Fruit fly (Drosophila melanogaster) whole organism, adult: Measurements from ENCODE around the gene Cyp313a3.
A peak's percentile ranks its signal among the peaks of the same experiment; 100 is the strongest.

Experiments
- CG11617 ChIP-seq: fragments of 200-800 bp; sonication (Bioruptor generic); optimal IDR thresholded peaks from 2 replicates; lab custom pipeline; 2017; ENCODE audit warnings: mild to moderate bottlenecking, missing biosample characterization, missing genetic modification reagents, missing genetic modification characterization
- CG12768 ChIP-seq: fragments of 200-800 bp; sonication (Bioruptor generic); optimal IDR thresholded peaks from 2 replicates; lab custom pipeline; 2017; ENCODE audit warnings: missing biosample characterization, missing genetic modification characterization, mild to moderate bottlenecking, moderate library complexity, missing genetic modification reagents
- CG14711 ChIP-seq: fragments of 200-800 bp; sonication (Bioruptor generic); optimal IDR thresholded peaks from 2 replicates; lab custom pipeline; 2018; ENCODE audit warnings: missing biosample characterization, mild to moderate bottlenecking, missing genetic modification characterization, moderate library complexity
- CG1620 ChIP-seq: fragments of 200-800 bp; sonication (Bioruptor generic); optimal IDR thresholded peaks from 2 replicates; lab custom pipeline; 2016; ENCODE audit warnings: missing biosample characterization, missing genetic modification characterization
- CG33017 ChIP-seq: fragments of 200-800 bp; sonication (Bioruptor generic); optimal IDR thresholded peaks from 2 replicates; lab custom pipeline; 2018; ENCODE audit warnings: missing biosample characterization, mild to moderate bottlenecking, missing genetic modification characterization, moderate library complexity
- CG5204 ChIP-seq: fragments of 200-800 bp; sonication (Bioruptor generic); optimal IDR thresholded peaks from 2 replicates; lab custom pipeline; 2016; ENCODE audit warnings: missing biosample characterization, missing genetic modification characterization
- CG7045 ChIP-seq: fragments of 200-800 bp; sonication (Bioruptor generic); optimal IDR thresholded peaks from 2 replicates; lab custom pipeline; 2017; ENCODE audit warnings: missing biosample characterization, mild to moderate bottlenecking, missing genetic modification characterization
- CG7101 ChIP-seq: fragments of 200-800 bp; sonication (Bioruptor generic); optimal IDR thresholded peaks from 2 replicates; lab custom pipeline; 2018; ENCODE audit warnings: missing biosample characterization, mild to moderate bottlenecking, missing genetic modification characterization, moderate library complexity
- Clk ChIP-seq: fragments of 200-800 bp; sonication (Bioruptor generic); optimal IDR thresholded peaks from 2 replicates; lab custom pipeline; 2017; ENCODE audit warnings: missing biosample characterization, missing genetic modification characterization
- Crg-1 ChIP-seq: fragments of 200-800 bp; sonication (Bioruptor generic); optimal IDR thresholded peaks from 2 replicates; lab custom pipeline; 2016; ENCODE audit warnings: missing biosample characterization, missing genetic modification characterization
- Hr96 ChIP-seq: fragments of 200-800 bp; sonication (Bioruptor generic); optimal IDR thresholded peaks from 2 replicates; lab custom pipeline; 2016; ENCODE audit warnings: missing biosample characterization, missing genetic modification characterization
- Mnt ChIP-seq: fragments of 200-800 bp; sonication (Bioruptor generic); optimal IDR thresholded peaks from 2 replicates; lab custom pipeline; 2016; ENCODE audit warnings: missing biosample characterization, mild to moderate bottlenecking, missing genetic modification characterization
- bab1 ChIP-seq: fragments of 200-800 bp; sonication (Bioruptor generic); optimal IDR thresholded peaks from 3 replicates; lab custom pipeline; 2019; ENCODE audit warnings: missing biosample characterization, mild to moderate bottlenecking, missing genetic modification characterization, moderate library complexity
- cic ChIP-seq: fragments of 200-800 bp; sonication (Bioruptor generic); optimal IDR thresholded peaks from 2 replicates; lab custom pipeline; 2017; ENCODE audit warnings: missing biosample characterization, mild to moderate bottlenecking, missing genetic modification characterization, moderate library complexity
- cnc ChIP-seq, 2 experiments: fragments of >200 bp; optimal IDR thresholded peaks; 2 replicates each; lab custom pipeline; 2017
- kay ChIP-seq: fragments of 200-800 bp; sonication (Bioruptor generic); peaks from one replicate; lab custom pipeline; 2016; ENCODE audit warnings: missing biosample characterization, missing genetic modification characterization, borderline replicate concordance
- ovo ChIP-seq: fragments of 200-800 bp; sonication (Bioruptor generic); optimal IDR thresholded peaks from 2 replicates; lab custom pipeline; 2016; ENCODE audit warnings: missing biosample characterization, missing genetic modification characterization
- pad ChIP-seq: fragments of 200-800 bp; sonication (Bioruptor generic); optimal IDR thresholded peaks from 3 replicates; lab custom pipeline; 2017; ENCODE audit warnings: missing biosample characterization, missing genetic modification characterization, mild to moderate bottlenecking, moderate library complexity, missing genetic modification reagents
- tj ChIP-seq: fragments of 200-800 bp; sonication (Bioruptor generic); optimal IDR thresholded peaks from 3 replicates; lab custom pipeline; 2017; ENCODE audit warnings: missing biosample characterization, mild to moderate bottlenecking, missing genetic modification characterization, moderate library complexity
- toe ChIP-seq: fragments of 200-800 bp; sonication (Bioruptor generic); optimal IDR thresholded peaks from 2 replicates; lab custom pipeline; 2016; ENCODE audit warnings: missing biosample characterization, missing genetic modification characterization

Cyp313a3 gene

dm6 chr3R:12239166-12239565 is at the start of gene Cyp313a3:
Cyp313a3 (minus strand) TSS chr3R:12239266.
- TF ChIP-seq CG12768 (GFP tag; lab: Kevin White, UChicago) (no peak), toe (GFP tag; lab: Kevin White, UChicago) (no peak), kay (GFP tag; lab: Kevin White, UChicago) (no peak), Mnt (GFP tag; lab: Kevin White, UChicago) (no peak), CG7045 (GFP tag; lab: Kevin White, UChicago) (no peak), CG5204 (GFP tag; lab: Kevin White, UChicago) (no peak), Hr96 (no peak), CG33017 (tag; lab: Kevin White, UChicago) (no peak), cnc (optimal IDR thresholded peaks at IDR 0.05; lab: Kevin White, UChicago) (no peak), bab1 (no peak), ovo (GFP tag; lab: Kevin White, UChicago) (no peak), CG7101 (tag; lab: Kevin White, UChicago) (no peak), Crg-1 (no peak), tj (GFP tag; lab: Kevin White, UChicago) (no peak), CG14711 (tag; lab: Kevin White, UChicago) (no peak), cic (no peak), CG11617 (GFP tag; lab: Kevin White, UChicago) (no peak), Clk (GFP tag; lab: Kevin White, UChicago) (no peak), CG1620 (GFP tag; lab: Kevin White, UChicago) (no peak), pad (no peak)

- TF ChIP-seq Mnt (GFP tag; lab: Kevin White, UChicago), result no peak
- TF ChIP-seq CG14711 (tag; lab: Kevin White, UChicago), result no peak
- no peak for TF ChIP-seq Clk (GFP tag; lab: Kevin White, UChicago)
- no peak for TF ChIP-seq Crg-1
- TF ChIP-seq CG33017 (tag; lab: Kevin White, UChicago), result no peak
- TF ChIP-seq CG11617 (GFP tag; lab: Kevin White, UChicago), result no peak
Observed at dm6 chr3R:12285589-12285988, 46.5 kb upstream of the Cyp313a3 start.

- TF ChIP-seq CG7045 (GFP tag; lab: Kevin White, UChicago) (no peak), pad (peak; percentile 95), Hr96 (no peak), CG33017 (tag; lab: Kevin White, UChicago) (peak; percentile 27), CG7101 (tag; lab: Kevin White, UChicago) (no peak), Clk (GFP tag; lab: Kevin White, UChicago) (no peak)
Observed at dm6 chr3R:12280729-12281342, 41.8 kb upstream of the Cyp313a3 start.

dm6 chr3R:12279019-12279418 is 40.0 kb upstream of the Cyp313a3 start:
- TF ChIP-seq pad, result peak; percentile 64
- TF ChIP-seq ovo (GFP tag; lab: Kevin White, UChicago), result no peak
- no peak for TF ChIP-seq CG7045 (GFP tag; lab: Kevin White, UChicago)
- no peak for TF ChIP-seq kay (GFP tag; lab: Kevin White, UChicago)
- peak; percentile 47 for TF ChIP-seq CG12768 (GFP tag; lab: Kevin White, UChicago)
- TF ChIP-seq cnc (optimal IDR thresholded peaks at IDR 0.05; lab: Kevin White, UChicago), result no peak
- TF ChIP-seq CG1620 (GFP tag; lab: Kevin White, UChicago), result no peak
- TF ChIP-seq Mnt (GFP tag; lab: Kevin White, UChicago), result no peak
- TF ChIP-seq CG7101 (tag; lab: Kevin White, UChicago), result no peak
- no peak for TF ChIP-seq CG11617 (GFP tag; lab: Kevin White, UChicago)
- TF ChIP-seq cic, result no peak
- no peak for TF ChIP-seq Clk (GFP tag; lab: Kevin White, UChicago)

dm6 chr3R:12272826-12273225 is 33.8 kb upstream of the Cyp313a3 start, which contains the start of gene Sfp87B:
Sfp87B (plus strand) TSS chr3R:12273126.
- TF ChIP-seq Clk (GFP tag; lab: Kevin White, UChicago) (no peak), CG11617 (GFP tag; lab: Kevin White, UChicago) (no peak), ovo (GFP tag; lab: Kevin White, UChicago) (no peak)

dm6 chr3R:12270590-12270989 is 31.5 kb upstream of the Cyp313a3 start, which contains the start of gene CG17738:
CG17738 (plus strand) TSS chr3R:12270890.
- TF ChIP-seq CG12768 (GFP tag; lab: Kevin White, UChicago) (no peak), Hr96 (no peak)

- no peak for TF ChIP-seq CG14711 (tag; lab: Kevin White, UChicago)
- no peak for TF ChIP-seq CG5204 (GFP tag; lab: Kevin White, UChicago)
- TF ChIP-seq CG12768 (GFP tag; lab: Kevin White, UChicago), result no peak
Observed at dm6 chr3R:12269889-12270403, 30.9 kb upstream of the Cyp313a3 start.
